Worm (Caenorhabditis elegans) whole organism, young adult: Measurements from ENCODE around the gene pals-37.

Experiments used
- B0019.2 ChIP-seq: fragments of 200-800 bp; sonication (Bioruptor generic); conservative IDR thresholded peaks from 2 replicates; pipeline ENCODE4 v1.3.6; 2022; ENCODE audit warnings: missing genetic modification reagents, missing genetic modification characterization, missing compliant biosample characterization
- B0035.1 ChIP-seq: sonication (generic microtip); optimal IDR thresholded peaks from 2 replicates; lab custom pipeline; 2016; ENCODE audit warnings: missing genetic modification characterization, mild to moderate bottlenecking, missing compliant biosample characterization, missing genotype, missing genetic modification reagents
- C06A6.2 ChIP-seq: fragments of 200-800 bp; sonication (Bioruptor generic); conservative IDR thresholded peaks from 2 replicates; pipeline ENCODE4 v1.3.6; 2022; ENCODE audit warnings: missing genetic modification characterization, missing compliant biosample characterization
- C17E4.6 ChIP-seq: fragments of 200-800 bp; sonication (Bioruptor generic); IDR thresholded peaks from 2 replicates; pipeline ENCODE4 v1.3.6; 2022; ENCODE audit warnings: missing genetic modification reagents, missing genetic modification characterization, missing compliant biosample characterization
- F10E7.11 ChIP-seq: sonication (generic microtip); optimal IDR thresholded peaks from 2 replicates; lab custom pipeline; 2017; ENCODE audit warnings: mild to moderate bottlenecking, missing genetic modification characterization, moderate library complexity, missing compliant biosample characterization
- F37B4.10 ChIP-seq: fragments of 200-800 bp; sonication (Bioruptor generic); IDR thresholded peaks from 2 replicates; pipeline ENCODE4 v1.3.6; 2022; ENCODE audit warnings: missing genetic modification characterization, missing compliant biosample characterization
- F49E8.2 ChIP-seq: sonication (generic microtip); optimal IDR thresholded peaks from 3 replicates; lab custom pipeline; 2017; ENCODE audit warnings: missing genetic modification characterization, mild to moderate bottlenecking, missing compliant biosample characterization, antibody characterized with exemption, moderate library complexity; ENCODE audit not compliant: insufficient read depth
- F52B5.7 ChIP-seq: sonication (generic microtip); optimal IDR thresholded peaks from 2 replicates; lab custom pipeline; 2016; ENCODE audit warnings: mild to moderate bottlenecking, missing genetic modification characterization, missing compliant biosample characterization
- F55B11.4 ChIP-seq: sonication (generic microtip); optimal IDR thresholded peaks from 2 replicates; lab custom pipeline; 2016; ENCODE audit warnings: missing compliant biosample characterization, missing genetic modification characterization, borderline replicate concordance; ENCODE audit not compliant: insufficient read depth
- F57C9.4 ChIP-seq: sonication (generic microtip); optimal IDR thresholded peaks from 2 replicates; lab custom pipeline; 2017; ENCODE audit warnings: mild to moderate bottlenecking, missing genetic modification characterization, missing compliant biosample characterization
- akir-1 ChIP-seq: fragments of 200-800 bp; sonication (Bioruptor generic); optimal IDR thresholded peaks from 2 replicates; lab custom pipeline; 2018; ENCODE audit warnings: mild to moderate bottlenecking, missing genetic modification characterization, moderate library complexity, missing compliant biosample characterization
- aptf-2 ChIP-seq: fragments of 200-800 bp; sonication (Bioruptor generic); conservative IDR thresholded peaks from 2 replicates; pipeline ENCODE4 v1.3.6; 2022; ENCODE audit warnings: missing genetic modification reagents, missing genetic modification characterization, missing compliant biosample characterization
- athp-1 ChIP-seq: sonication (generic microtip); optimal IDR thresholded peaks from 2 replicates; lab custom pipeline; 2017; ENCODE audit warnings: mild to moderate bottlenecking, missing genetic modification characterization, missing compliant biosample characterization
- attf-3 ChIP-seq: fragments of 200-800 bp; sonication (Bioruptor generic); conservative IDR thresholded peaks from 2 replicates; pipeline ENCODE4 v1.3.6; 2022; ENCODE audit warnings: missing genetic modification reagents, missing genetic modification characterization, missing compliant biosample characterization
- cebp-1 ChIP-seq, 2 experiments: fragments of 200-800 bp in 1 of 2; sonication (Bioruptor generic) in 1 of 2; sonication (generic microtip) in 1 of 2; IDR thresholded peaks in 1 of 2; optimal IDR thresholded peaks in 1 of 2; 2 replicates each; pipeline versions ENCODE4 v1.3.6 to Lab custom; 2017 to 2022; ENCODE audit warnings: missing compliant biosample characterization in 2 of 2, missing genetic modification characterization in 2 of 2, mild to moderate bottlenecking in 1 of 2, missing genetic modification reagents in 1 of 2, moderate library complexity in 1 of 2
- ceh-100 ChIP-seq: fragments of 200-800 bp; sonication (Bioruptor generic); IDR thresholded peaks from 2 replicates; pipeline ENCODE4 v1.3.6; 2022; ENCODE audit warnings: missing genetic modification reagents, missing genetic modification characterization, missing compliant biosample characterization
- ceh-40 ChIP-seq: fragments of 200-800 bp; sonication (Bioruptor generic); IDR thresholded peaks from 2 replicates; pipeline ENCODE4 v1.3.6; 2022; ENCODE audit warnings: missing genetic modification characterization, missing compliant biosample characterization
- dpff-1 ChIP-seq: sonication (generic microtip); optimal IDR thresholded peaks from 2 replicates; lab custom pipeline; 2017; ENCODE audit warnings: mild to moderate bottlenecking, missing genetic modification characterization, missing compliant biosample characterization
- efl-1 ChIP-seq: fragments of 150-350 bp; optimal IDR thresholded peaks from 2 replicates; lab custom pipeline; 2014; ENCODE audit warnings: missing biosample characterization, missing genetic modification reagents, missing genetic modification characterization
- egrh-3 ChIP-seq: fragments of 200-800 bp; sonication (Bioruptor generic); IDR thresholded peaks from 2 replicates; pipeline ENCODE4 v1.3.6; 2022; ENCODE audit warnings: missing genetic modification reagents, missing genetic modification characterization, missing compliant biosample characterization
- fkh-3 ChIP-seq: sonication (generic microtip); optimal IDR thresholded peaks from 2 replicates; lab custom pipeline; 2016; ENCODE audit warnings: mild to moderate bottlenecking, missing genetic modification characterization, missing compliant biosample characterization
- gei-17 ChIP-seq: fragments of 200-800 bp; sonication (Bioruptor generic); optimal IDR thresholded peaks from 2 replicates; lab custom pipeline; 2018; ENCODE audit warnings: mild to moderate bottlenecking, missing genetic modification characterization, missing compliant biosample characterization
- hmg-1.2 ChIP-seq: fragments of 200-800 bp; sonication (Bioruptor generic); IDR thresholded peaks from 2 replicates; pipeline ENCODE4 v1.3.6; 2022; ENCODE audit warnings: missing genetic modification reagents, missing genetic modification characterization, missing compliant biosample characterization
- hrde-1 ChIP-seq: sonication (generic microtip); optimal IDR thresholded peaks from 2 replicates; lab custom pipeline; 2016; ENCODE audit warnings: missing genetic modification characterization, mild to moderate bottlenecking, missing compliant biosample characterization, moderate library complexity, missing genotype, missing genetic modification reagents, borderline replicate concordance
- lag-1 ChIP-seq: fragments of 200-800 bp; sonication (Bioruptor generic); IDR thresholded peaks from 2 replicates; pipeline ENCODE4 v1.3.6; 2022; ENCODE audit warnings: missing genetic modification reagents, missing genetic modification characterization, missing compliant biosample characterization
- let-607 ChIP-seq, 2 experiments: fragments of 200-800 bp in 1 of 2; sonication (Bioruptor generic) in 1 of 2; sonication (generic microtip) in 1 of 2; optimal IDR thresholded peaks; 2 replicates each; lab custom pipeline; 2016 to 2018; ENCODE audit warnings: mild to moderate bottlenecking in 2 of 2, missing compliant biosample characterization in 2 of 2, missing genetic modification characterization in 2 of 2, moderate library complexity in 2 of 2, missing genotype in 1 of 2
- lin-40 ChIP-seq: sonication (generic microtip); optimal IDR thresholded peaks from 2 replicates; lab custom pipeline; 2016; ENCODE audit warnings: missing genetic modification characterization, mild to moderate bottlenecking, missing compliant biosample characterization, missing genotype, missing genetic modification reagents
- lsl-1 ChIP-seq: fragments of 200-800 bp; sonication (Bioruptor generic); optimal IDR thresholded peaks from 2 replicates; lab custom pipeline; 2018; ENCODE audit warnings: mild to moderate bottlenecking, missing genetic modification characterization, moderate library complexity, missing compliant biosample characterization
- madf-10 ChIP-seq: sonication (generic microtip); optimal IDR thresholded peaks from 2 replicates; lab custom pipeline; 2016; ENCODE audit warnings: mild to moderate bottlenecking, missing genetic modification characterization, missing compliant biosample characterization
- nfya-2 ChIP-seq: fragments of 200-800 bp; sonication (Bioruptor generic); IDR thresholded peaks from 2 replicates; pipeline ENCODE4 v1.3.6; 2022; ENCODE audit warnings: missing genetic modification reagents, missing genetic modification characterization, missing compliant biosample characterization
- nfyb-1 ChIP-seq: fragments of 200-800 bp; sonication (Bioruptor generic); IDR thresholded peaks from 2 replicates; pipeline ENCODE4 v1.3.6; 2022; ENCODE audit warnings: missing genetic modification reagents, missing genetic modification characterization, missing compliant biosample characterization
- nhr-120 ChIP-seq: fragments of 200-800 bp; sonication (Bioruptor generic); IDR thresholded peaks from 2 replicates; pipeline ENCODE4 v1.3.6; 2022; ENCODE audit warnings: missing genetic modification characterization, missing compliant biosample characterization
- nhr-80 ChIP-seq: sonication (generic microtip); optimal IDR thresholded peaks from 2 replicates; lab custom pipeline; 2016; ENCODE audit warnings: missing genetic modification characterization, missing compliant biosample characterization
- nhr-90 ChIP-seq: sonication (generic microtip); optimal IDR thresholded peaks from 2 replicates; lab custom pipeline; 2016; ENCODE audit warnings: missing genotype, mild to moderate bottlenecking, missing genetic modification characterization, missing compliant biosample characterization
- rcor-1 ChIP-seq: fragments of 200-800 bp; sonication (Bioruptor generic); IDR thresholded peaks from 2 replicates; pipeline ENCODE4 v1.3.6; 2022; ENCODE audit warnings: missing genetic modification reagents, missing genetic modification characterization, missing compliant biosample characterization
- rec-8 ChIP-seq, 2 experiments: sonication (generic microtip); optimal IDR thresholded peaks; 2 replicates each; lab custom pipeline; 2016; ENCODE audit warnings: mild to moderate bottlenecking in 2 of 2, missing genetic modification characterization in 2 of 2, missing genetic modification reagents in 2 of 2, missing genotype in 2 of 2, missing biosample characterization in 1 of 2, missing compliant biosample characterization in 1 of 2, moderate library complexity in 1 of 2
- rpc-1 ChIP-seq, 2 experiments: fragments of 150-350 bp in 1 of 2; sonication (generic microtip) in 1 of 2; optimal IDR thresholded peaks; 2 replicates each; lab custom pipeline; 2014 to 2018; ENCODE audit warnings: missing biosample characterization in 1 of 2, missing genetic modification characterization in 1 of 2, missing genetic modification reagents in 1 of 2, missing genotype in 1 of 2
- sdz-38 ChIP-seq: sonication (generic microtip); optimal IDR thresholded peaks from 2 replicates; lab custom pipeline; 2016; ENCODE audit warnings: missing genotype, missing genetic modification characterization, missing compliant biosample characterization
- snpc-4 ChIP-seq, 5 experiments: fragments of 150-350 bp in 1 of 5; sonication (generic microtip) in 4 of 5; optimal IDR thresholded peaks; 2 replicates each; lab custom pipeline; 2014 to 2018; ENCODE audit warnings: missing genetic modification characterization in 5 of 5, missing biosample characterization in 3 of 5, antibody characterized with exemption in 2 of 5, mild to moderate bottlenecking in 2 of 5, missing compliant biosample characterization in 2 of 5, missing genotype in 2 of 5, moderate library complexity in 2 of 5, missing genetic modification reagents in 1 of 5
- zfh-2 ChIP-seq: fragments of 200-800 bp; sonication (Bioruptor generic); conservative IDR thresholded peaks from 2 replicates; pipeline ENCODE4 v1.3.6; 2022; ENCODE audit warnings: missing genetic modification reagents, missing genetic modification characterization, missing compliant biosample characterization

Gene pals-37

DNA sequence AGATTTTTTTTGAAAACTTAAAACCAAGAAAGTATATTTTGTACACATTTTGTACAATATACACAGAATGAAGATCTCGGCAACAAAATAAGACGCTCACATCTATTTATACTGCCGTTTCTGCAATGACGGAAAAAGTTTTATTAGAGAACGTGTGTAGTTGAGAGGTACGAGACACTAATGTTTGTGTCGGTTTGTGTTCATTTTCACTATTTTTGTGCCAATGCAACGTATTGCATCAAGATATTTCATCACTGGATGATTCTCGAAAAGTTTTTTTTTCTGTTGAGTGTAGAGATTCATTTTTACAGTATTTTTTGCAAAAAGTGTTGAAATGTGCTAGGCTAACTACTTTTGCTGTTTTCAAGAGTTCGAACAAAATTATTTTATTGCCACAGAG is 32.3 kb downstream of the pals-37 start:
- TF ChIP-seq nfya-2 (GFP tag; lab: Robert Waterston, UW) = no peak
- peak; percentile 6 for TF ChIP-seq nhr-80 (tag; lab: Kevin White, UChicago)
- no peak for TF ChIP-seq cebp-1 (GFP tag; IDR thresholded peaks at IDR 0.05; lab: Robert Waterston, UW)
- peak; percentile 83 for TF ChIP-seq cebp-1 (tag; optimal IDR thresholded peaks at IDR 0.05; lab: Kevin White, UChicago)
- TF ChIP-seq hmg-1.2 = peak; percentile 39; the same call in 1 of the 2 replicates
- TF ChIP-seq, all 124 proteins: peak for 3

DNA sequence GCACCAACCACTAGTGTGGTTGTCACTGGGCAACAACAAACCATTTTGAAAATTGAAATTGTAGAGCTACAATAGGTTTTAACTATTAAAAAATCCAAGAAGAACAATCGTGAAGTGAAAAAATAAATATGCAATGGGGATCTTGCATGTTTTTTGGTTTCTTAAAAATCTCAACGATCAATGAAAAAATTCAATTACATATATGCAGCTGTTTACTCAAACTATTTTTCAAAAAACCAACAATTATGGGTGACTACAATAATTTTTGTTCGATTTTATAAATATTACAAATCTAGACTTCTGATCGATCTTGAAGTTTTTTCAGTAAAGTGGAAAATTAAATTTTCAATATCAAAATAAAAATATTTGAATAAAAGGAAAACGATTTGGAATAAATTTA is 32.8 kb downstream of the pals-37 start, which contains the start of gene cdr-4:
Gene cdr-4 (minus strand): TSS at position 101 of the 400 bp plus-strand sequence.
- no peak for TF ChIP-seq attf-3 (GFP tag; lab: Robert Waterston, UW)
- TF ChIP-seq nhr-120 (GFP tag; lab: Robert Waterston, UW) = no peak
- TF ChIP-seq rpc-1 (optimal IDR thresholded peaks at IDR 0.05; lab: Kevin White, UChicago) = no peak
- no peak for TF ChIP-seq rpc-1 (tag; optimal IDR thresholded peaks at IDR 0.05; lab: Kevin White, UChicago)
- no peak for TF ChIP-seq ceh-100
- no peak for TF ChIP-seq hrde-1
- TF ChIP-seq F55B11.4 (tag; lab: Kevin White, UChicago) = no peak
- no peak for TF ChIP-seq snpc-4 (GFP tag; optimal IDR thresholded peaks at IDR 0.05; lab: Kevin White, UChicago)
- no peak for TF ChIP-seq snpc-4 (tag; optimal IDR thresholded peaks at IDR 0.05; lab: Kevin White, UChicago)
- no peak for TF ChIP-seq madf-10
- TF ChIP-seq egrh-3 (GFP tag; lab: Robert Waterston, UW) = no peak
- no peak for TF ChIP-seq F37B4.10
- TF ChIP-seq hmg-1.2 = no peak
- no peak for TF ChIP-seq fkh-3
- no peak for TF ChIP-seq sdz-38
- no peak for TF ChIP-seq F49E8.2 (tag; lab: Kevin White, UChicago)

DNA sequence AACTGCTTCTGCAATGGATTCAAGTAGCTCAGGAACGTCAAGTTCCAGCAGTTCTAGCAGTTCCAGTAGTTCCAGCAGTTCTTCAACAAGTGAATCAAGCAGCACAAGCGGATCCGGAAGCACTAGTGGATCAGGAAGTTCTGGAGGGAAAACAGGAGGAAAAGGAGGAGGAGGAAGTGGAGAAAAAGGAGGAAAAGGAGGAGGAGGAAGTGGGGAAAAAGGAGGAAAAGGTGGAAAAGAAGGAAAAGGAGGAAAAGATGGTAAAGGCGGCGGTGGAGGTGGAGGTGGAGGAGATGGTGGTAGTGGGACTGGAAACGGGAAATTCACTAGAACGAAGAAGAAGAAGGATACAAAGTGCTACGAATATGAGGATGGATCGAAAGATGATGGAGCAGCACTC is 34.8 kb downstream of the pals-37 start:
- TF ChIP-seq egrh-3 (GFP tag; lab: Robert Waterston, UW) = peak; percentile 49
- no peak for TF ChIP-seq let-607 (tag; optimal IDR thresholded peaks at IDR 0.05; lab: Kevin White, UChicago)
- peak; percentile 20 for TF ChIP-seq gei-17 (GFP tag; lab: Kevin White, UChicago)

DNA sequence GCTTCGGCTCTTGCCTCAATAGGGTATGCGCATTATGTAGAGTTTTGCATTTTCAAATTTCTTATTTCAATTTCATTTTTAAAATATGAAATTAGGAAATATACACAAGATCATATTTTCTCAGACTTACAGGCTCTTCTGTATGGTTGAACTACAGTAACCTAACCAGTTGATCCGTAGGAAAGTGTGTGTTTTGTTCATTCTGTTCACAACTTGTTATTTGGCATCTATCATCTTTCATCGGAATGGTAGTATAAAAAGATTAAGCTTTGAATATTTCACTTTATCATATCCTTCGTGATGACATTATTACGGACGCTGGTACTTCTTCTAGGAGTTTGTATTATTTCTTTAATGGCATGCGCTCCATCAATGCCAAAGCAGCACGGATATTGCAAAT is 35.4 kb downstream of the pals-37 start, which contains the start of gene K01D12.10:
Gene K01D12.10 (plus strand): TSS at position 301 of the 400 bp plus-strand sequence.
- TF ChIP-seq F10E7.11 (tag; lab: Kevin White, UChicago) (no peak), lag-1 (GFP tag; lab: Robert Waterston, UW) (no peak), dpff-1 (tag; lab: Kevin White, UChicago) (no peak), nhr-90 (tag; lab: Kevin White, UChicago) (no peak), cebp-1 (GFP tag; IDR thresholded peaks at IDR 0.05; lab: Robert Waterston, UW) (no peak), cebp-1 (tag; optimal IDR thresholded peaks at IDR 0.05; lab: Kevin White, UChicago) (no peak), F52B5.7 (tag; lab: Kevin White, UChicago) (no peak), ceh-40 (GFP tag; lab: Robert Waterston, UW) (no peak), rec-8 (tag; optimal IDR thresholded peaks at IDR 0.05; lab: Kevin White, UChicago) (no peak), F57C9.4 (no peak), athp-1 (no peak)

DNA sequence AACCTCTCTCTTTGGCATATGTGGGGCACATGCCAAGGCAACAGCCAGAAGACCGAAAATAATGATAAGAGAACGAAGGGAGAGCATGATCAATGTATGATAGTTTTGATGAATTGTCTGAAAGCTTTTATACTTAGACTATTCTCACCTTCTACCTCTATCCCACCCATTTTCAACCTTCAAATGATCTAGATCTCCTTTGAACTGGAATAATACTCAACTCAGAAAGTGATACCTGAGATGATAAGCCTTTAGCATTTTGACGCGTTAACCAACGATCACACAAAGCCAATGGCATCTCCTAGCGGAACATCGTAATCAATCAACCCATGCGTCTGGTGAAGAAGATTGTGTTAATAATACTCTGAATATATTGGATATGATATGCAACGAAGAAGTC is 36.8 kb downstream of the pals-37 start, which contains the start of gene K01D12.9:
Gene K01D12.9 (minus strand): TSS at position 101 of the 400 bp plus-strand sequence.
- TF ChIP-seq B0019.2 (no peak), efl-1 (GFP tag; lab: Kevin White, UChicago) (no peak), nfyb-1 (no peak), lsl-1 (GFP tag; lab: Kevin White, UChicago) (no peak), rpc-1 (optimal IDR thresholded peaks at IDR 0.05; lab: Kevin White, UChicago) (no peak), rpc-1 (tag; optimal IDR thresholded peaks at IDR 0.05; lab: Kevin White, UChicago) (no peak), fkh-3 (no peak), akir-1 (GFP tag; lab: Kevin White, UChicago) (no peak), C17E4.6 (GFP tag; lab: Robert Waterston, UW) (no peak), F55B11.4 (tag; lab: Kevin White, UChicago) (no peak), hmg-1.2 (no peak), aptf-2 (GFP tag; lab: Robert Waterston, UW) (no peak), lin-40 (tag; lab: Kevin White, UChicago) (no peak), C06A6.2 (GFP tag; lab: Robert Waterston, UW) (no peak), B0035.1 (tag; lab: Kevin White, UChicago) (no peak), zfh-2 (no peak), rcor-1 (GFP tag; lab: Robert Waterston, UW) (no peak)
